Worm (Caenorhabditis elegans): ENCODE results near the gene sel-8.

DNA sequence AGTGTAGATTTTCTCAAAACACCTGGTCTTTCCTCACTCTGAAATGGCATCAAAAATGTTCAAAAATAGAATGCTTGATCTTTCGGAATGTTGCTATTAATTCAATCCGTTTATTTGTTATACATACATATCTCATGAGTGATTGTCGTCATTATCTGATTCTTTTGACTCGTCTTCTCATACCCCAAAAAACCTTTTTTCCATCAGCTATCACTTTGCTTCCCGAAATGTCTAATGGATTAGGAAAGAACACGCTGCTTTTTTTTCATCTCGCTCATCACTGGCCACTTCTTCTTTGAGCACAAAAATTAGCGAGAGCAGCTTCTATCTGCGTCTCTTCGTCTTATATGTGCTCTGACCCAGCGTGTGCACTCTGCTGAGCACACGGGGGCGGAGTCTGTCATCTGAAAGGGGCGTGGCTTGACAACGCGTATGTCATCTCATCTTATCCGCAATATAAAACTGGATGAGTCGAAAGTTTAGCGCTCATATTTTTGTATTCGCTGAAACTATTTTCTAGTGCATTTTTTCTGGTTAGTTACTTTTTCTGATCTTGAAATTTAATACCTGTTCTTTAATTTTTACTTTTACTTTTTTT lies 62.1 kb downstream of the sel-8 start:
- TF ChIP-seq snpc-4 (tag; optimal IDR thresholded peaks at IDR 0.05): no peak
- no peak for TF ChIP-seq lin-39 (tag; optimal IDR thresholded peaks at IDR 0.05)
